Fruit fly (Drosophila melanogaster) whole organism, prepupa: Measurements from ENCODE around the gene rho-6.

Source experiments
- CG16779 ChIP-seq: fragments of 200-800 bp; sonication (Bioruptor generic); optimal IDR thresholded peaks from 3 replicates; lab custom pipeline; 2017; ENCODE audit warnings: missing biosample characterization, mild to moderate bottlenecking, missing genetic modification characterization
- Gug ChIP-seq: fragments of 200-800 bp; sonication (Bioruptor generic); IDR thresholded peaks from 2 replicates; pipeline ENCODE4 v1.3.6; 2022; ENCODE audit warnings: missing biosample characterization, missing genetic modification characterization
- Smox ChIP-seq: fragments of 200-800 bp; sonication (Bioruptor generic); optimal IDR thresholded peaks from 3 replicates; lab custom pipeline; 2016; ENCODE audit warnings: missing biosample characterization, missing genetic modification characterization
- cyc ChIP-seq: fragments of 200-800 bp; sonication (Bioruptor generic); optimal IDR thresholded peaks from 3 replicates; lab custom pipeline; 2016; ENCODE audit warnings: missing biosample characterization, missing genetic modification characterization
- svp ChIP-seq: fragments of 200-800 bp; sonication (Bioruptor generic); peaks from one replicate; lab custom pipeline; 2016; ENCODE audit warnings: missing biosample characterization, missing genetic modification characterization

DNA sequence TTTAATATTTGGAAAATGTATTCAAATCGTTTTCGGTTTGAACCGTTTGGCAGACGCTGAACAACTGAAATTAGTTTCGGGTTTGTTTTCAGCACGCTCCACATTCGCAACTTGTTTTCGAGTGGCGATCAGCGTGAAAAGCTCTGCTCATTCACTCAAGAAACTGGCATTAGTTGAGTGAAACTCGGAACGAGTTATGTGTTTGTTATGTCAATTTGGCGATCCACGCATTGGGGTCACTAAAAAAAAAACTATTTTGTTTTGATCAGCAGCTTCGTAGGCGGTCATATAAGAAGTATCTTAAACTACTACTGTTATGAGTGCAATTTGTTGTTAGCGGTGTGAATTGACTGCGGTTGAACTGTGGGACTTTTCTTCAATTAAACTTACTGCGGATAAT is 44.4 kb upstream of the rho-6 start, which contains the start of gene atilla:
- TF ChIP-seq Smox (GFP tag; lab: Kevin White, UChicago), result no peak
- no peak for TF ChIP-seq Gug
- TF ChIP-seq cyc (GFP tag; lab: Kevin White, UChicago), result no peak
- no peak for TF ChIP-seq svp (GFP tag; lab: Kevin White, UChicago)
- TF ChIP-seq CG16779 (tag; lab: Kevin White, UChicago), result no peak
